Worm (Caenorhabditis elegans) whole organism, mixed stage, embryonic: ENCODE data around the gene Y105C5B.19.

Source experiments
- ceh-43 ChIP-seq: fragments of 200-800 bp; sonication (Bioruptor generic); optimal IDR thresholded peaks from 2 replicates; lab custom pipeline; 2018; ENCODE audit warnings: mild to moderate bottlenecking, missing genetic modification characterization, moderate library complexity, missing compliant biosample characterization
- lin-13 ChIP-seq: fragments of 150-350 bp; optimal IDR thresholded peaks from 2 replicates; lab custom pipeline; 2014; ENCODE audit warnings: missing biosample characterization, missing genetic modification characterization
- lsy-2 ChIP-seq: fragments of 150-350 bp; optimal IDR thresholded peaks from 2 replicates; lab custom pipeline; 2014; ENCODE audit warnings: missing biosample characterization, missing genetic modification characterization
- mep-1 ChIP-seq: fragments of 150-350 bp; optimal IDR thresholded peaks from 2 replicates; lab custom pipeline; 2017; ENCODE audit warnings: missing biosample characterization, missing genetic modification reagents, missing genetic modification characterization, inconsistent platforms
- nhr-12 ChIP-seq: fragments of 150-350 bp; optimal IDR thresholded peaks from 2 replicates; lab custom pipeline; 2014; ENCODE audit warnings: missing biosample characterization, missing genetic modification characterization
- nhr-237 ChIP-seq: fragments of 150-350 bp; optimal IDR thresholded peaks from 2 replicates; lab custom pipeline; 2014; ENCODE audit warnings: missing biosample characterization, missing genetic modification characterization
- nhr-28 ChIP-seq: fragments of 150-350 bp; optimal IDR thresholded peaks from 2 replicates; lab custom pipeline; 2014; ENCODE audit warnings: missing biosample characterization, missing genetic modification characterization
- snpc-4 ChIP-seq: fragments of 150-350 bp; optimal IDR thresholded peaks from 2 replicates; lab custom pipeline; 2014; ENCODE audit warnings: missing biosample characterization, missing genetic modification characterization
- unc-39 ChIP-seq: fragments of 150-350 bp; optimal IDR thresholded peaks from 2 replicates; lab custom pipeline; 2014; ENCODE audit warnings: missing biosample characterization, missing genetic modification characterization
- unc-62 ChIP-seq: fragments of 150-350 bp; optimal IDR thresholded peaks from 2 replicates; lab custom pipeline; 2014; ENCODE audit warnings: missing biosample characterization, missing genetic modification reagents, missing genetic modification characterization
- ztf-11 ChIP-seq: fragments of 150-350 bp; optimal IDR thresholded peaks from 2 replicates; lab custom pipeline; 2014; ENCODE audit warnings: missing biosample characterization, missing genetic modification characterization

ce11 chrIV:15931833-15932232 is 51.9 kb downstream of the Y105C5B.19 start:
- TF ChIP-seq unc-39 (tag; lab: Kevin White, UChicago) (no peak), unc-62 (GFP tag; lab: Kevin White, UChicago) (no peak), nhr-237 (tag; lab: Kevin White, UChicago) (no peak), snpc-4 (tag; lab: Kevin White, UChicago) (no peak), lsy-2 (tag; lab: Kevin White, UChicago) (no peak), nhr-28 (tag; lab: Kevin White, UChicago) (no peak), ztf-11 (tag; lab: Kevin White, UChicago) (no peak), lin-13 (tag; lab: Kevin White, UChicago) (no peak), mep-1 (tag; lab: Kevin White, UChicago) (no peak), nhr-12 (tag; lab: Kevin White, UChicago) (no peak), ceh-43 (GFP tag; lab: Kevin White, UChicago) (no peak)
